Worm (Caenorhabditis elegans): ENCODE measurements around the gene eif-2Bepsilon.

Gene eif-2Bepsilon

ce11 chrII:8642376-8642775, 19.3 kb upstream of the eif-2Bepsilon start (continued):
- no peak for TF ChIP-seq egrh-3 (GFP tag; IDR thresholded peaks at IDR 0.05)

- TF ChIP-seq mes-4 (tag; optimal IDR thresholded peaks at IDR 0.05) (no peak), K11D2.4 (GFP tag; IDR thresholded peaks at IDR 0.05) (no peak), zfh-2 (GFP tag; conservative IDR thresholded peaks at IDR 0.05) (no peak), ztf-6 (GFP tag; IDR thresholded peaks at IDR 0.05) (no peak), attf-3 (GFP tag; conservative IDR thresholded peaks at IDR 0.05) (no peak), atf-7 (tag; optimal IDR thresholded peaks at IDR 0.05) (no peak), ztf-28 (GFP tag; IDR thresholded peaks at IDR 0.05) (no peak), nfya-2 (GFP tag; IDR thresholded peaks at IDR 0.05) (no peak), B0019.2 (GFP tag; conservative IDR thresholded peaks at IDR 0.05) (no peak), madf-3 (GFP tag; IDR thresholded peaks at IDR 0.05) (no peak), egl-18 (GFP tag; IDR thresholded peaks at IDR 0.05) (no peak), mxl-1 (tag; optimal IDR thresholded peaks at IDR 0.05) (no peak), nhr-27 (tag; optimal IDR thresholded peaks at IDR 0.05) (no peak), D2030.7 (GFP tag; IDR thresholded peaks at IDR 0.05) (no peak), bed-2 (GFP tag; IDR thresholded peaks at IDR 0.05) (no peak), die-1 (tag; optimal IDR thresholded peaks at IDR 0.05) (no peak)
Observed at ce11 chrII:8643627-8644356, 17.9 kb upstream of the eif-2Bepsilon start.

- TF ChIP-seq ceh-58 (GFP tag; IDR thresholded peaks at IDR 0.05) (no peak), lin-26 (GFP tag; IDR thresholded peaks at IDR 0.05) (no peak), bed-2 (GFP tag; IDR thresholded peaks at IDR 0.05) (no peak), nhr-90 (tag; optimal IDR thresholded peaks at IDR 0.05) (no peak), K11D2.4 (GFP tag; IDR thresholded peaks at IDR 0.05) (no peak), ceh-40 (GFP tag; IDR thresholded peaks at IDR 0.05) (no peak), mxl-1 (tag; optimal IDR thresholded peaks at IDR 0.05) (no peak), pha-4 (tag; optimal IDR thresholded peaks at IDR 0.05) (no peak), lin-40 (tag; optimal IDR thresholded peaks at IDR 0.05) (no peak), madf-10 (tag; optimal IDR thresholded peaks at IDR 0.05) (no peak), T07F8.4 (tag; optimal IDR thresholded peaks at IDR 0.05) (no peak), lsy-27 (tag; optimal IDR thresholded peaks at IDR 0.05; ENCODE audit: borderline replicate concordance, insufficient read depth) (no peak), K12H6.12 (tag; optimal IDR thresholded peaks at IDR 0.05) (no peak), attf-6 (GFP tag; IDR thresholded peaks at IDR 0.05) (no peak), nhr-80 (tag; optimal IDR thresholded peaks at IDR 0.05) (no peak), repo-1 (tag; optimal IDR thresholded peaks at IDR 0.05) (no peak), rec-8 (tag; optimal IDR thresholded peaks at IDR 0.05) (no peak), cebp-2 (GFP tag; IDR thresholded peaks at IDR 0.05) (no peak), F22D6.2 (tag; optimal IDR thresholded peaks at IDR 0.05) (no peak), F57A8.1 (GFP tag; optimal IDR thresholded peaks at IDR 0.05) (no peak)
Observed at ce11 chrII:8646437-8646836, 15.2 kb upstream of the eif-2Bepsilon start.

ce11 chrII:8648843-8649242, 12.8 kb upstream of the eif-2Bepsilon start:
- TF ChIP-seq sptf-2 (GFP tag; optimal IDR thresholded peaks at IDR 0.05) (no peak), hmg-1.2 (GFP tag; IDR thresholded peaks at IDR 0.05) (peak; percentile 20; the same call in 1 of the 2 replicates), madf-8 (GFP tag; conservative IDR thresholded peaks at IDR 0.05) (peak; percentile 57), efl-1 (GFP tag; optimal IDR thresholded peaks at IDR 0.05) (peak; percentile 67), repo-1 (tag; optimal IDR thresholded peaks at IDR 0.05) (no peak), lsl-1 (GFP tag; optimal IDR thresholded peaks at IDR 0.05) (peak; percentile 2), madf-6 (GFP tag; IDR thresholded peaks at IDR 0.05) (peak; percentile 71)

Measured in whole organism, young adult.